Worm (Caenorhabditis elegans): ENCODE measurements around the gene W04G3.10.
A peak's percentile ranks its signal among the peaks of the same experiment; 100 is the strongest.

W04G3.10 gene

DNA sequence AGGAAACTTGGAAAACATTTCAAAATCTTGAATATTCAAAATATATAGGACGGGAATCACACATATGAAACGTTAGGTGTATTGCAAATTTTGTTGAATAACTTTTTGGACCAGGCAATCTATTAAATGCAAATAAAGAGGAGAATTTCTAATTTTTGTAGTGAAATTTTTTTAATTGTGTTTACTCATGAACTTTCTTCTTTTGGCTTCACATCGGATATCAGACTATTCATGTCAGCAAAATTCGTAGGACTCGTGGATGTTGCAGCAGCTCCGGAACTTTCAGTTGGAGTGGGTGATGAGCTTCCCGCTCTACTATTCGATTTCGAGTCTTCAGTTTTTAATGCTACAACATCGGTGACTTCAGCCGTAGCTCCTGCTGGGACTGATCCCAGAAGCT lies 44.4 kb upstream of the W04G3.10 start:
- TF ChIP-seq alr-1 (tag; optimal IDR thresholded peaks at IDR 0.05) (no peak), dmd-4 (tag; optimal IDR thresholded peaks at IDR 0.05) (no peak), crh-2 (tag; optimal IDR thresholded peaks at IDR 0.05) (no peak), Y55F3AM.14 (GFP tag; optimal IDR thresholded peaks at IDR 0.05) (no peak), blmp-1 (tag; optimal IDR thresholded peaks at IDR 0.05; ENCODE audit: insufficient read depth) (no peak), C34F6.9 (tag; optimal IDR thresholded peaks at IDR 0.05) (no peak), ZK546.5 (tag; optimal IDR thresholded peaks at IDR 0.05) (no peak), R02D3.7 (tag; optimal IDR thresholded peaks at IDR 0.05) (no peak), ama-1 (optimal IDR thresholded peaks at IDR 0.05) (no peak), gmeb-1 (tag; optimal IDR thresholded peaks at IDR 0.05) (no peak), nhr-77 (tag; optimal IDR thresholded peaks at IDR 0.05) (no peak), ztf-4 (tag; optimal IDR thresholded peaks at IDR 0.05) (no peak), snpc-4 (tag; optimal IDR thresholded peaks at IDR 0.05) (no peak), skn-1 (tag; optimal IDR thresholded peaks at IDR 0.05) (no peak)

DNA sequence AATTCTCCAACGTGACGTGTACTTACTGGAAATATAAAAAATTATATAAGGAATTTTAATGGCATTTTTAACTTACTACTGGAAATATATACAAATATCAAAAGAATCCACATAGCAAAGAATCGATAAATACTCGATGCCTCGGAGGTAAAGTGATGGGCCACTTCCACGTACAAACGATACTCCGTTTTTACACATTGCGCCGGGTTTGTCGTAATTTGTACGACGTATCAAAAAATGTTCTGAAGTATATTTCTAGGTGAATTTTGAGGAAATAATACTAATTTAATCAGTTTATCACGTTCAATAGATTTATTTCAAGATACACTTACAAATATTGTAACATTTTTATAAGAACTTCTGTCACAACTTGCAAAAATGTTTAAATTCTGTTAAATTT lies 42.8 kb upstream of the W04G3.10 start, which contains the start of gene R08B4.3:
TSS of gene R08B4.3 (minus strand) at position 198 of the 400 bp plus-strand sequence.
- peak; percentile 40 for TF ChIP-seq alr-1 (tag; optimal IDR thresholded peaks at IDR 0.05)
- TF ChIP-seq ZK546.5 (tag; optimal IDR thresholded peaks at IDR 0.05) = no peak
- TF ChIP-seq unc-55 (GFP tag; optimal IDR thresholded peaks at IDR 0.05) = no peak
- no peak for TF ChIP-seq nhr-129 (tag; optimal IDR thresholded peaks at IDR 0.05)

DNA sequence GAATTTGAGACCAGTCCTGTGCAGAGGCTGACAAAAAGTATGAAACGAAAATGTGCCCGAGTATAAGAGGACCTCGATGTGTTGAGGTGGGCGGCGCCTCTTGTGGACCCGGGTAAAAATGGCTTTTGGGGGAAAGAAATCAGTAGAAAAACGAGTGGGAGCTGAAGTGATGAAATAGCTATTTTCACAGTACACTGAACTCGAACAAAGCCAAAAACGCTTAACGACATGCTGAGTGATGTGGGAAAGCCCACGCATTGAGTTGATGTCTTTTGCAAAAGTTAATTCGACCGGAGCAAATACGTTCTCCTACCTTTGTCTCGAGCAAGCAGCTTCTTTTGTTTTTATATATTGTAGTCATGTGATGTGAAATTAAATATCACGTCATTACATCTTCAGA lies 38.7 kb upstream of the W04G3.10 start, which contains the start of gene nlp-66:
TSS of gene nlp-66 (minus strand) at position 101 of the 400 bp plus-strand sequence.
- TF ChIP-seq nhr-21 (tag; optimal IDR thresholded peaks at IDR 0.05) (no peak), zag-1 (tag; optimal IDR thresholded peaks at IDR 0.05) (no peak), nhr-129 (tag; optimal IDR thresholded peaks at IDR 0.05) (no peak), nhr-11 (tag; optimal IDR thresholded peaks at IDR 0.05) (no peak), R02D3.7 (tag; optimal IDR thresholded peaks at IDR 0.05) (no peak), ceh-82 (tag; optimal IDR thresholded peaks at IDR 0.05) (no peak), nhr-23 (tag; optimal IDR thresholded peaks at IDR 0.05) (no peak), sma-9 (GFP tag; optimal IDR thresholded peaks at IDR 0.05) (no peak), sma-9 (tag; optimal IDR thresholded peaks at IDR 0.05) (no peak), ztf-11 (tag; optimal IDR thresholded peaks at IDR 0.05) (no peak), unc-62 (GFP tag; optimal IDR thresholded peaks at IDR 0.05) (no peak), lin-39 (tag; optimal IDR thresholded peaks at IDR 0.05) (no peak), crh-2 (tag; optimal IDR thresholded peaks at IDR 0.05) (no peak), lin-13 (GFP tag; optimal IDR thresholded peaks at IDR 0.05) (no peak), unc-39 (tag; optimal IDR thresholded peaks at IDR 0.05) (no peak), lin-11 (tag; optimal IDR thresholded peaks at IDR 0.05) (no peak), alr-1 (tag; optimal IDR thresholded peaks at IDR 0.05) (no peak), nhr-10 (tag; optimal IDR thresholded peaks at IDR 0.05) (no peak)

DNA sequence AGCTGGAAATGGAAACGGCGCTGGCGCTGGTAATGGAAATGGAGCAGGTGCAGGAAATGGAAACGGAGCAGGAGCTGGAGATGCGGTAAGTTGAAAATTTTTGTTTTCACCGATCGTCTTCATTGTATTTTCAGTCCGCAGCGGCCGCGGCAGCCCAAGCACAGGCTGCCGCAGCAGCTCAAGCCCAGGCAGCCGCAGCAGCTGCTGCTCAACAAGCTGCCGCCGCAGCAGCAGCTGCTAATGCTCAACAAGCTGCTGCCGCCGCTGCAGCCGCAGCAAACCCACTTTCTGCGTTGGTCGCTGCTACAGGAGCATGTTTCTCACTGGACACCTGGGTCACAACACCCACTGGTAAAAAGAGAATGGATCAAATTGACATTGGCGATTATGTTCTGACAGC lies 36.4 kb upstream of the W04G3.10 start:
- TF ChIP-seq alr-1 (tag; optimal IDR thresholded peaks at IDR 0.05) (no peak), ama-1 (optimal IDR thresholded peaks at IDR 0.05) (no peak), nhr-77 (tag; optimal IDR thresholded peaks at IDR 0.05) (no peak), nhr-10 (tag; optimal IDR thresholded peaks at IDR 0.05) (no peak)

DNA sequence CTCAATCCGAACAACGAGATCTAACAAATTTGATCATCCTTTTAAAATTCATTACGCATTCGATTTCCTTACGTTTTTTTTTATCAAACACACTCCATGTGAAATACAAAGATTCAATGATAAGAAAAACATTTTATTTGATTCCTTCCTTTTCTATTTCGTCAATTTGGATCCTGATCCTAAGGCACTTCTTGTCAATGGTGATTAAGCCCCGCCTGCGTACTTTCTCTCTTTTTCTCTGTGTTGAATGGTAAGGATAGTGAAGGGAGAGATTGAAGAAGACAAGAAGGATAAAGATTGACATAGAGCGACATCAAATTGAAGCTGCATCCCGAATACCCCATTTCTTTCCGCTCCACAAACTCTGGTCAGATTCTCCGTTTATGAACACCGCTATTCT lies 31.1 kb upstream of the W04G3.10 start, which contains the start of gene grd-1:
TSS of gene grd-1 (plus strand) at position 241 of the 400 bp plus-strand sequence.
- TF ChIP-seq alr-1 (tag; optimal IDR thresholded peaks at IDR 0.05) (no peak), lin-39 (tag; optimal IDR thresholded peaks at IDR 0.05) (no peak), unc-39 (tag; optimal IDR thresholded peaks at IDR 0.05) (no peak), unc-62 (GFP tag; optimal IDR thresholded peaks at IDR 0.05) (no peak), elt-1 (tag; optimal IDR thresholded peaks at IDR 0.05) (no peak), nhr-237 (tag; optimal IDR thresholded peaks at IDR 0.05) (no peak), ceh-16 (tag; optimal IDR thresholded peaks at IDR 0.05) (no peak), Y55F3AM.14 (GFP tag; optimal IDR thresholded peaks at IDR 0.05) (no peak), crh-2 (tag; optimal IDR thresholded peaks at IDR 0.05) (no peak), nhr-11 (tag; optimal IDR thresholded peaks at IDR 0.05) (no peak)

DNA sequence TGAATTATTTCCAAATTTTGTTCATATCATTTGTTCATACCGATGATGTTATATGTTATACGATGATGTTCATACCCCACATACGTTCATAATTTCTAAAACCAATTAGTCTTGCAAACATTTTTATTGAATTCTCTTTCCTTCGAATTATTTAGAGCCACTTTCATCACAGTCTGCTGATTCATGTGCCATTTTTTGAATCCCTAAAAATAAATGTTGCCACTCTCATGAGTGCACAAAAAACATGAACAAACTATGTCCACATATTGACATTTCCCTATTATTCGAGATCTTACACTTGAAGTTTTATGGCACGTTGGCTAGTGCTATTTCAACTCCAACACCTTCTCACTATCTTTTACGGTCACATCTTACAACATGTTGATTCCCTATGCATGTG lies 29.0 kb upstream of the W04G3.10 start, which contains the start of gene clc-17:
TSS of gene clc-17 (plus strand) at position 301 of the 400 bp plus-strand sequence.
- no peak for TF ChIP-seq mab-5 (tag; optimal IDR thresholded peaks at IDR 0.05)
- TF ChIP-seq nhr-129 (tag; optimal IDR thresholded peaks at IDR 0.05) = no peak
- TF ChIP-seq unc-62 (GFP tag; optimal IDR thresholded peaks at IDR 0.05) = no peak
- TF ChIP-seq fos-1 (tag; optimal IDR thresholded peaks at IDR 0.05) = no peak
- TF ChIP-seq gmeb-1 (tag; optimal IDR thresholded peaks at IDR 0.05) = no peak
- no peak for TF ChIP-seq blmp-1 (tag; optimal IDR thresholded peaks at IDR 0.05; ENCODE audit: insufficient read depth)
- TF ChIP-seq elt-1 (tag; optimal IDR thresholded peaks at IDR 0.05) = no peak
- no peak for TF ChIP-seq ztf-4 (tag; optimal IDR thresholded peaks at IDR 0.05)
- no peak for TF ChIP-seq nhr-237 (tag; optimal IDR thresholded peaks at IDR 0.05)
- no peak for TF ChIP-seq C34F6.9 (tag; optimal IDR thresholded peaks at IDR 0.05)
- no peak for TF ChIP-seq R02D3.7 (tag; optimal IDR thresholded peaks at IDR 0.05)
- TF ChIP-seq crh-2 (tag; optimal IDR thresholded peaks at IDR 0.05) = no peak
- TF ChIP-seq lin-11 (tag; optimal IDR thresholded peaks at IDR 0.05) = no peak
- no peak for TF ChIP-seq sma-3 (GFP tag; optimal IDR thresholded peaks at IDR 0.05)
- TF ChIP-seq nhr-25 (tag; optimal IDR thresholded peaks at IDR 0.05) = no peak
- TF ChIP-seq peb-1 (tag; optimal IDR thresholded peaks at IDR 0.05) = no peak
- no peak for TF ChIP-seq sma-9 (GFP tag; optimal IDR thresholded peaks at IDR 0.05)
- TF ChIP-seq sma-9 (tag; optimal IDR thresholded peaks at IDR 0.05) = no peak
- no peak for TF ChIP-seq ceh-82 (tag; optimal IDR thresholded peaks at IDR 0.05)
- TF ChIP-seq aly-2 (tag; optimal IDR thresholded peaks at IDR 0.05) = no peak

Data from whole organism, L2 larva.